Worm (Caenorhabditis elegans) whole organism, L3 larva: ENCODE measurements around the gene Y75B8A.23.
A peak's percentile ranks its signal among the peaks of the same experiment; 100 is the strongest.

ENCODE experiments used
- R02D3.7 ChIP-seq: fragments of 150-350 bp; optimal IDR thresholded peaks from 2 replicates; lab custom pipeline; 2014; ENCODE audit warnings: missing biosample characterization, missing genetic modification characterization
- ZK546.5 ChIP-seq: sonication (generic microtip); optimal IDR thresholded peaks from 2 replicates; lab custom pipeline; 2017; ENCODE audit warnings: missing biosample characterization, missing genetic modification characterization
- aly-2 ChIP-seq: fragments of 150-350 bp; optimal IDR thresholded peaks from 2 replicates; lab custom pipeline; 2014; ENCODE audit warnings: missing biosample characterization, missing genetic modification characterization
- ceh-16 ChIP-seq: sonication (generic microtip); optimal IDR thresholded peaks from 2 replicates; lab custom pipeline; 2017; ENCODE audit warnings: missing biosample characterization, missing genetic modification characterization
- ceh-28 ChIP-seq: fragments of 150-350 bp; optimal IDR thresholded peaks from 2 replicates; lab custom pipeline; 2014; ENCODE audit warnings: missing biosample characterization, missing genetic modification reagents, missing genetic modification characterization
- ceh-82 ChIP-seq: fragments of 150-350 bp; optimal IDR thresholded peaks from 2 replicates; lab custom pipeline; 2014; ENCODE audit warnings: missing biosample characterization, missing genetic modification characterization
- daf-12 ChIP-seq: fragments of 150-350 bp; optimal IDR thresholded peaks from 2 replicates; lab custom pipeline; 2014; ENCODE audit warnings: missing biosample characterization, missing genetic modification reagents, missing genetic modification characterization
- egl-27 ChIP-seq: sonication (generic microtip); optimal IDR thresholded peaks from 4 replicates; lab custom pipeline; 2017; ENCODE audit warnings: missing biosample characterization, missing genetic modification reagents, missing genetic modification characterization
- egl-5 ChIP-seq: fragments of 150-350 bp; optimal IDR thresholded peaks from 2 replicates; lab custom pipeline; 2017; ENCODE audit warnings: missing biosample characterization, missing genetic modification reagents, missing genetic modification characterization, inconsistent platforms
- elt-2 ChIP-seq: sonication (generic microtip); optimal IDR thresholded peaks from 2 replicates; lab custom pipeline; 2016; ENCODE audit warnings: missing genetic modification reagents, mild to moderate bottlenecking, missing genetic modification characterization, missing compliant biosample characterization
- elt-3 ChIP-seq, 3 experiments: fragments of 150-350 bp in 1 of 3; sonication (generic microtip) in 2 of 3; optimal IDR thresholded peaks; 2 replicates in 2 of 3; 4 replicates in 1 of 3; lab custom pipeline; 2014 to 2017; ENCODE audit warnings: missing biosample characterization in 3 of 3, missing genetic modification characterization in 3 of 3
- eor-1 ChIP-seq, 2 experiments: fragments of 150-350 bp; optimal IDR thresholded peaks; 2 replicates each; lab custom pipeline; 2014 to 2018; ENCODE audit warnings: missing biosample characterization in 2 of 2, missing genetic modification characterization in 2 of 2
- fkh-10 ChIP-seq: sonication (generic microtip); optimal IDR thresholded peaks from 2 replicates; lab custom pipeline; 2017; ENCODE audit warnings: missing biosample characterization, missing genetic modification reagents, missing genetic modification characterization
- fkh-2 ChIP-seq: fragments of 150-350 bp; optimal IDR thresholded peaks from 2 replicates; lab custom pipeline; 2014; ENCODE audit warnings: missing biosample characterization, missing genetic modification reagents, missing genetic modification characterization
- hmg-11 ChIP-seq: sonication (generic microtip); optimal IDR thresholded peaks from 2 replicates; lab custom pipeline; 2016; ENCODE audit warnings: missing genetic modification characterization, missing compliant biosample characterization
- jun-1 ChIP-seq: fragments of 150-350 bp; optimal IDR thresholded peaks from 2 replicates; lab custom pipeline; 2014; ENCODE audit warnings: missing biosample characterization, missing genetic modification reagents, missing genetic modification characterization
- lin-39 ChIP-seq: fragments of 150-350 bp; optimal IDR thresholded peaks from 2 replicates; lab custom pipeline; 2018; ENCODE audit warnings: missing biosample characterization, missing genetic modification reagents, missing genetic modification characterization
- lsy-12 ChIP-seq: sonication (generic microtip); optimal IDR thresholded peaks from 2 replicates; lab custom pipeline; 2016; ENCODE audit warnings: mild to moderate bottlenecking, missing genetic modification characterization, missing compliant biosample characterization
- mdl-1 ChIP-seq: fragments of 150-350 bp; optimal IDR thresholded peaks from 2 replicates; lab custom pipeline; 2014; ENCODE audit warnings: missing biosample characterization, missing genetic modification characterization
- mml-1 ChIP-seq: fragments of 150-350 bp; sonication (generic microtip); optimal IDR thresholded peaks from 3 replicates; lab custom pipeline; 2014; ENCODE audit warnings: missing biosample characterization, missing genetic modification characterization
- nhr-11 ChIP-seq: fragments of 150-350 bp; optimal IDR thresholded peaks from 2 replicates; lab custom pipeline; 2014; ENCODE audit warnings: missing biosample characterization, missing genetic modification characterization
- nhr-237 ChIP-seq: fragments of 150-350 bp; optimal IDR thresholded peaks from 2 replicates; lab custom pipeline; 2014; ENCODE audit warnings: missing biosample characterization, missing genetic modification characterization
- nhr-25 ChIP-seq: sonication (generic microtip); optimal IDR thresholded peaks from 2 replicates; lab custom pipeline; 2017; ENCODE audit warnings: missing biosample characterization, missing genetic modification characterization
- nhr-28 ChIP-seq: fragments of 150-350 bp; optimal IDR thresholded peaks from 2 replicates; lab custom pipeline; 2014; ENCODE audit warnings: missing biosample characterization, missing genetic modification characterization
- nhr-67 ChIP-seq: fragments of 150-350 bp; optimal IDR thresholded peaks from 2 replicates; lab custom pipeline; 2014; ENCODE audit warnings: missing biosample characterization, missing genetic modification characterization
- nhr-76 ChIP-seq: fragments of 150-350 bp; sonication (generic microtip); optimal IDR thresholded peaks from 5 replicates; lab custom pipeline; 2014; ENCODE audit warnings: missing biosample characterization, missing genetic modification characterization
- nhr-77 ChIP-seq: fragments of 150-350 bp; optimal IDR thresholded peaks from 2 replicates; lab custom pipeline; 2014; ENCODE audit warnings: missing biosample characterization, missing genetic modification characterization
- pha-4 ChIP-seq: fragments of 150-350 bp; optimal IDR thresholded peaks from 2 replicates; lab custom pipeline; 2014; ENCODE audit warnings: missing biosample characterization, missing genetic modification reagents, missing genetic modification characterization
- sea-2 ChIP-seq: fragments of 150-350 bp; sonication (generic microtip); optimal IDR thresholded peaks from 4 replicates; lab custom pipeline; 2014; ENCODE audit warnings: missing biosample characterization, missing genetic modification reagents, missing genetic modification characterization
- skn-1 ChIP-seq: fragments of 150-350 bp; optimal IDR thresholded peaks from 2 replicates; lab custom pipeline; 2014; ENCODE audit warnings: missing biosample characterization, missing genetic modification characterization
- unc-39 ChIP-seq: sonication (generic microtip); optimal IDR thresholded peaks from 4 replicates; lab custom pipeline; 2017; ENCODE audit warnings: missing biosample characterization, missing genetic modification characterization
- unc-62 ChIP-seq: fragments of 150-350 bp; sonication (generic microtip); optimal IDR thresholded peaks from 4 replicates; lab custom pipeline; 2014; ENCODE audit warnings: missing biosample characterization, missing genetic modification reagents, missing genetic modification characterization
- zag-1 ChIP-seq: fragments of 150-350 bp; optimal IDR thresholded peaks from 2 replicates; lab custom pipeline; 2014; ENCODE audit warnings: missing biosample characterization, missing genetic modification characterization
- ztf-11 ChIP-seq: fragments of 150-350 bp; optimal IDR thresholded peaks from 2 replicates; lab custom pipeline; 2014; ENCODE audit warnings: missing biosample characterization, missing genetic modification characterization
- ztf-4 ChIP-seq: fragments of 150-350 bp; optimal IDR thresholded peaks from 2 replicates; lab custom pipeline; 2014; ENCODE audit warnings: missing biosample characterization, missing genetic modification characterization

Gene Y75B8A.23

ce11 chrIII:12235359-12235758 is 15.1 kb upstream of the Y75B8A.23 start:
- TF ChIP-seq nhr-67 (tag; lab: Kevin White, UChicago) (no peak), nhr-25 (tag; lab: Kevin White, UChicago) (no peak), aly-2 (tag; lab: Kevin White, UChicago) (no peak), egl-27 (tag; lab: Kevin White, UChicago) (no peak), mml-1 (tag; lab: Kevin White, UChicago) (no peak), ZK546.5 (tag; lab: Kevin White, UChicago) (no peak), lin-39 (tag; lab: Kevin White, UChicago) (no peak), ceh-28 (no peak), lsy-12 (tag; lab: Kevin White, UChicago) (no peak), skn-1 (tag; lab: Kevin White, UChicago) (no peak), fkh-10 (GFP tag; lab: Kevin White, UChicago) (no peak), unc-39 (tag; lab: Kevin White, UChicago) (no peak), hmg-11 (tag; lab: Kevin White, UChicago) (no peak), ztf-4 (tag; lab: Kevin White, UChicago) (no peak), jun-1 (no peak), pha-4 (tag; lab: Kevin White, UChicago) (no peak), sea-2 (no peak), nhr-76 (tag; lab: Kevin White, UChicago) (no peak)

ce11 chrIII:12235914-12236313 is 14.5 kb upstream of the Y75B8A.23 start, which contains the start of the genes grl-15 and fbxa-89:
Gene grl-15, minus strand, starts transcription at chrIII:12236014.
Gene fbxa-89, plus strand, starts transcription at chrIII:12236184.
- TF ChIP-seq elt-2 (peak; percentile 24), ceh-28 (no peak)

ce11 chrIII:12245570-12245969 is 4.9 kb upstream of the Y75B8A.23 start:
- no peak for TF ChIP-seq ztf-11 (tag; lab: Kevin White, UChicago)
- TF ChIP-seq fkh-2 (tag; lab: Kevin White, UChicago), result no peak
- no peak for TF ChIP-seq jun-1
- no peak for TF ChIP-seq ceh-28
- TF ChIP-seq nhr-25 (tag; lab: Kevin White, UChicago), result no peak
- TF ChIP-seq R02D3.7 (tag; lab: Kevin White, UChicago), result no peak
- TF ChIP-seq elt-3 (tag; optimal IDR thresholded peaks at IDR 0.05; lab: Kevin White, UChicago), result no peak
- no peak for TF ChIP-seq sea-2
- TF ChIP-seq mdl-1, result no peak
- TF ChIP-seq egl-5 (tag; lab: Kevin White, UChicago), result no peak

ce11 chrIII:12247329-12247728 is 3.1 kb upstream of the Y75B8A.23 start:
- TF ChIP-seq ceh-28 (no peak), ztf-11 (tag; lab: Kevin White, UChicago) (no peak), nhr-28 (tag; lab: Kevin White, UChicago) (no peak), unc-62 (GFP tag; lab: Kevin White, UChicago) (no peak), daf-12 (no peak), egl-5 (tag; lab: Kevin White, UChicago) (no peak), nhr-77 (tag; lab: Kevin White, UChicago) (no peak), mml-1 (tag; lab: Kevin White, UChicago) (no peak), ceh-82 (no peak), lin-39 (tag; lab: Kevin White, UChicago) (no peak)

ce11 chrIII:12251178-12251577 is 718 bp downstream of the Y75B8A.23 start:
- TF ChIP-seq fkh-10 (GFP tag; lab: Kevin White, UChicago) (no peak), nhr-237 (tag; lab: Kevin White, UChicago) (no peak), unc-62 (GFP tag; lab: Kevin White, UChicago) (no peak), zag-1 (no peak), ceh-16 (tag; lab: Kevin White, UChicago) (no peak), nhr-11 (tag; lab: Kevin White, UChicago) (no peak), lin-39 (tag; lab: Kevin White, UChicago) (no peak), ztf-11 (tag; lab: Kevin White, UChicago) (no peak), eor-1 (tag; optimal IDR thresholded peaks at IDR 0.05; lab: Kevin White, UChicago) (no peak)
